Worm (Caenorhabditis elegans): Measurements from ENCODE around the gene F53E10.6.

Gene F53E10.6

ce11 chrV:2600543-2600942, 2.3 kb downstream of the F53E10.6 start (continued):
- TF ChIP-seq ztf-7 (tag; optimal IDR thresholded peaks at IDR 0.05) (no peak), F44E2.7 (GFP tag; IDR thresholded peaks at IDR 0.05) (no peak), ceh-32 (tag; optimal IDR thresholded peaks at IDR 0.05; ENCODE audit: poor library complexity) (no peak), nhr-42 (GFP tag; IDR thresholded peaks at IDR 0.05) (peak; percentile 92), nhr-77 (tag; optimal IDR thresholded peaks at IDR 0.05) (peak; percentile 44), hif-1 (tag; optimal IDR thresholded peaks at IDR 0.05) (peak in 1 of 2 experiments; percentile 72), nhr-102 (tag; optimal IDR thresholded peaks at IDR 0.05) (peak; percentile 77), madf-5 (GFP tag; IDR thresholded peaks at IDR 0.05) (no peak), F10B5.3 (tag; optimal IDR thresholded peaks at IDR 0.05) (peak; percentile 36), nhr-28 (tag; optimal IDR thresholded peaks at IDR 0.05) (peak; percentile 56), nhr-76 (tag; optimal IDR thresholded peaks at IDR 0.05) (no peak), dmd-9 (GFP tag; IDR thresholded peaks at IDR 0.05) (peak; percentile 69), rbr-2 (tag; optimal IDR thresholded peaks at IDR 0.05) (peak; percentile 90), dve-1 (tag; optimal IDR thresholded peaks at IDR 0.05; ENCODE audit: insufficient read depth) (peak; percentile 81), mxl-2 (GFP tag; conservative IDR thresholded peaks at IDR 0.05) (0 out of 2 replicates have a peak, but pooled peaks have one; percentile 41), zfp-2 (tag; optimal IDR thresholded peaks at IDR 0.05) (peak; percentile 62), mep-1 (tag; optimal IDR thresholded peaks at IDR 0.05) (peak; percentile 73), duxl-1 (tag; optimal IDR thresholded peaks at IDR 0.05; ENCODE audit: poor library complexity) (peak; percentile 44), nhr-111 (GFP tag; optimal IDR thresholded peaks at IDR 0.05) (no peak), hlh-30 (tag; optimal IDR thresholded peaks at IDR 0.05; ENCODE audit: insufficient read depth) (peak; percentile 18), ctbp-1 (GFP tag; IDR thresholded peaks at IDR 0.05) (peak; percentile 85), cey-2 (tag; optimal IDR thresholded peaks at IDR 0.05; ENCODE audit: borderline replicate concordance, insufficient read depth) (no peak), lin-29 (GFP tag; IDR thresholded peaks at IDR 0.05) (peak; percentile 74), pha-4 (GFP tag; IDR thresholded peaks at IDR 0.05) (peak; percentile 93), pha-4 (tag; optimal IDR thresholded peaks at IDR 0.05) (peak; percentile 16), egl-43 (GFP tag; IDR thresholded peaks at IDR 0.05) (peak; percentile 86), unc-39 (tag; optimal IDR thresholded peaks at IDR 0.05) (no peak), T26A8.4 (GFP tag; IDR thresholded peaks at IDR 0.05) (peak; percentile 88), hlh-11 (tag; optimal IDR thresholded peaks at IDR 0.05) (peak; percentile 72), ceh-44 (GFP tag; IDR thresholded peaks at IDR 0.05) (no peak), mxl-3 (GFP tag; optimal IDR thresholded peaks at IDR 0.05) (peak; percentile 8), Y105C5A.15 (GFP tag; IDR thresholded peaks at IDR 0.05) (no peak), nhr-25 (tag; optimal IDR thresholded peaks at IDR 0.05; ENCODE audit: borderline replicate concordance, insufficient read depth) (no peak), ces-1 (GFP tag; optimal IDR thresholded peaks at IDR 0.05) (no peak), ceh-62 (tag; optimal IDR thresholded peaks at IDR 0.05) (no peak), ZK337.2 (GFP tag; IDR thresholded peaks at IDR 0.05) (peak; percentile 72), F37D6.2 (tag; optimal IDR thresholded peaks at IDR 0.05) (peak; percentile 82), fkh-10 (GFP tag; optimal IDR thresholded peaks at IDR 0.05) (peak; percentile 39), lsy-2 (tag; optimal IDR thresholded peaks at IDR 0.05) (peak in 1 of 2 experiments; percentile 82), dpl-1 (GFP tag; optimal IDR thresholded peaks at IDR 0.05) (peak; percentile 94), hmg-1.1 (GFP tag; IDR thresholded peaks at IDR 0.05) (peak; percentile 96), snpc-1.2 (GFP tag; IDR thresholded peaks at IDR 0.05) (peak; percentile 63), daf-8 (GFP tag; IDR thresholded peaks at IDR 0.05) (no peak), mes-2 (tag; optimal IDR thresholded peaks at IDR 0.05; ENCODE audit: poor library complexity, severe bottlenecking) (peak; percentile 91), dmd-6 (GFP tag; IDR thresholded peaks at IDR 0.05) (peak; percentile 92), php-3 (GFP tag; IDR thresholded peaks at IDR 0.05) (no peak), attf-4 (tag; optimal IDR thresholded peaks at IDR 0.05) (no peak), aha-1 (tag) (peak; percentile 55), fos-1 (tag; optimal IDR thresholded peaks at IDR 0.05) (no peak), lin-15B (tag; optimal IDR thresholded peaks at IDR 0.05) (peak; percentile 49)
